Worm (Caenorhabditis elegans) whole organism, L4/young adult: ENCODE measurements around the gene vap-1.

Experiments used
- W03F9.2 ChIP-seq: fragments of 150-350 bp; optimal IDR thresholded peaks from 2 replicates; lab custom pipeline; 2014; ENCODE audit warnings: missing biosample characterization, missing genetic modification characterization
- dao-5 ChIP-seq: sonication (generic microtip); optimal IDR thresholded peaks from 2 replicates; lab custom pipeline; 2016; ENCODE audit warnings: missing genotype, missing genetic modification characterization, moderate library complexity, missing compliant biosample characterization
- him-1 ChIP-seq: sonication (generic microtip); optimal IDR thresholded peaks from 2 replicates; lab custom pipeline; 2016; ENCODE audit warnings: missing genotype, missing genetic modification reagents, missing genetic modification characterization, missing compliant biosample characterization

DNA sequence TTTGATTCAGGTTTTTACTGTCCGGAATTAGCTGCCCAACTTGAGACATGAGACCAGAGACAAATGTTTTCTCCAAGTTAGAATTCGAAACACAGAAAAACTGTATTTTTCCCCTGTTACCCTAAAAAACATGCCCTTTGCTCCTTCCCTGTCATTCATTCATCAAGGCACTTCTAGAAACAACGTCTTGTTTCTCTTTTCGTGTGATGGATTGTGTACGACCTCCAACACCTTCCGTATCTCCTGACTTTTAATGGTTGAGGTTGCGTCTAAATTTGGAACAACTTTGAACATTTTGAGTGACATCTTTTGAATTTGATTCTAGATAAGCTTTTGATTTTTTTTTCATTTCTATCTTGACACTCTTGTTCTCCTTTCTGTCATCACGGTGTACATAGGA lies 26.2 kb upstream of the vap-1 start:
- TF ChIP-seq him-1 (tag; lab: Kevin White, UChicago): no peak
- TF ChIP-seq dao-5 (tag; lab: Kevin White, UChicago): no peak
- no peak for TF ChIP-seq W03F9.2 (tag; lab: Kevin White, UChicago)
